Fruit fly (Drosophila melanogaster): ENCODE data around the gene rdx.

The rdx gene

dm6 chr3R:13952303-13952702 is 79.6 kb downstream of the rdx start (continued):
- TF ChIP-seq CG11504 (tag; optimal IDR thresholded peaks at IDR 0.05) (peak; percentile 54), phol (tag; optimal IDR thresholded peaks at IDR 0.05) (peak; percentile 35), Mrtf (GFP tag; IDR thresholded peaks at IDR 0.05) (no peak), jing (GFP tag; optimal IDR thresholded peaks at IDR 0.05) (no peak), sna (GFP tag; IDR thresholded peaks at IDR 0.05; ENCODE audit: partially characterized antibody) (no peak), seq (GFP tag; IDR thresholded peaks at IDR 0.05) (no peak), bab2 (GFP tag; optimal IDR thresholded peaks at IDR 0.05) (no peak), dmrt99B (tag; optimal IDR thresholded peaks at IDR 0.05) (peak; percentile 10), Oli (tag; optimal IDR thresholded peaks at IDR 0.05) (peak; percentile 28), bsh (GFP tag; optimal IDR thresholded peaks at IDR 0.05) (peak in 1 of 2 experiments; percentile 55), sd (tag; optimal IDR thresholded peaks at IDR 0.05) (no peak), grau (tag; optimal IDR thresholded peaks at IDR 0.05) (peak; percentile 2), Sox102F (GFP tag; optimal IDR thresholded peaks at IDR 0.05) (peak; percentile 46), Fer2 (tag; optimal IDR thresholded peaks at IDR 0.05) (no peak), dmrt11E (tag; optimal IDR thresholded peaks at IDR 0.05) (peak; percentile 50), CG1603 (tag; optimal IDR thresholded peaks at IDR 0.05) (peak; percentile 60), CG2712 (tag; optimal IDR thresholded peaks at IDR 0.05) (peak; percentile 54), sisA (GFP tag; IDR thresholded peaks at IDR 0.05) (0 out of 2 replicates have a peak, but pooled peaks have one; percentile 7), CG10274 (GFP tag; optimal IDR thresholded peaks at IDR 0.05) (peak; percentile 64), CG8944 (GFP tag; optimal IDR thresholded peaks at IDR 0.05) (peak; percentile 15), CG2875 (GFP tag; optimal IDR thresholded peaks at IDR 0.05) (peak; percentile 22), Jarid2 (GFP tag; optimal IDR thresholded peaks at IDR 0.05) (no peak), CG15601 (tag; optimal IDR thresholded peaks at IDR 0.05) (peak; percentile 3), CG2202 (tag; optimal IDR thresholded peaks at IDR 0.05) (no peak), CG12744 (GFP tag; optimal IDR thresholded peaks at IDR 0.05) (no peak), tgo (GFP tag; IDR thresholded peaks at IDR 0.05) (peak; percentile 33; the same call in 1 of the 3 replicates), prd (optimal IDR thresholded peaks at IDR 0.05) (no peak), prd (GFP tag; IDR thresholded peaks at IDR 0.05) (peak; percentile 55; the same call in 2 of the 3 replicates), eve (GFP tag; optimal IDR thresholded peaks at IDR 0.05) (no peak), CG11560 (tag; IDR thresholded peaks at IDR 0.05) (no peak), CG18599 (GFP tag; optimal IDR thresholded peaks at IDR 0.05) (no peak), CG30020 (tag; optimal IDR thresholded peaks at IDR 0.05) (no peak), insv (GFP tag; optimal IDR thresholded peaks at IDR 0.05) (no peak), chn (GFP tag; optimal IDR thresholded peaks at IDR 0.05) (peak; percentile 34), CG4820 (GFP tag; optimal IDR thresholded peaks at IDR 0.05) (peak; percentile 27), Xbp1 (GFP tag; optimal IDR thresholded peaks at IDR 0.05) (peak; percentile 0), fd96Cb (tag; optimal IDR thresholded peaks at IDR 0.05) (peak; percentile 23), unpg (GFP tag; optimal IDR thresholded peaks at IDR 0.05) (peak; percentile 43), CG12104 (GFP tag; optimal IDR thresholded peaks at IDR 0.05) (no peak)

- TF ChIP-seq CG6175 (GFP tag; IDR thresholded peaks at IDR 0.05) (no peak), CG4282 (GFP tag; optimal IDR thresholded peaks at IDR 0.05) (no peak), stwl (tag; optimal IDR thresholded peaks at IDR 0.05) (peak; percentile 55)
Observed at dm6 chr3R:13951038-13951437, 80.8 kb downstream of the rdx start, which contains the start of gene CG9926. CG9926 (minus strand) TSS chr3R:13951138.

All from whole organism, embryonic.